Fruit fly (Drosophila melanogaster): Measurements from ENCODE around the gene Hex-t1.
A peak's percentile ranks its signal among the peaks of the same experiment; 100 is the strongest.

Gene Hex-t1

DNA sequence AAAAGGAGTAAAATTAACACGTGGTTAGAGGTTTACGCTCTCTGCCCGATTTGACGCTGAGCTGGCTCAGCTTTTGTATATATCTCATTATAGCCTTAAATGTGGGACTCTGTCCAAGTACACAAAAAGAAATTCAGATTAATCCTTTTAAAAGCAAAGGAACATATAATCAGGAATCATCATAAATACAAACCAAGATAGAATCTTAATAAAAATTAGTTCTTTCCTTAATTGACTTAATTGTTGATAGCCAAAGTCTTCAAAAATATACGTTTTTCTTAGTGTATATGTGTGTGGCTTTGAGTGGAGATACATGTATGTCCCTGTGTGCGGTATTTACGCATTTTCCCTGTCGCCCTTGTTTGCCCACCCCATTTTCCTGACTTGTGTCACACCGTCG is 45.4 kb downstream of the Hex-t1 start (continued):
- no peak for TF ChIP-seq CG14860 (GFP tag; IDR thresholded peaks at IDR 0.05; ENCODE audit: partially characterized antibody)
- TF ChIP-seq CG18619 (GFP tag; optimal IDR thresholded peaks at IDR 0.05): peak; percentile 15
- no peak for TF ChIP-seq CG1024 (GFP tag; IDR thresholded peaks at IDR 0.05)
- TF ChIP-seq CG34376 (GFP tag; optimal IDR thresholded peaks at IDR 0.05): peak; percentile 18
- no peak for TF ChIP-seq Lhr (GFP tag; optimal IDR thresholded peaks at IDR 0.05)
- TF ChIP-seq twi (tag; optimal IDR thresholded peaks at IDR 0.05): no peak
- 0 out of 2 replicates have a peak, but pooled peaks have one; percentile 32 for TF ChIP-seq CG14667 (GFP tag; IDR thresholded peaks at IDR 0.05)
- TF ChIP-seq Stat92E (GFP tag; optimal IDR thresholded peaks at IDR 0.05): no peak
- peak in 1 of 2 experiments; percentile 49 for TF ChIP-seq Hr51 (GFP tag; optimal IDR thresholded peaks at IDR 0.05)
- TF ChIP-seq CG8924 (tag; optimal IDR thresholded peaks at IDR 0.05): peak; percentile 29
- no peak for TF ChIP-seq gsb (GFP tag; IDR thresholded peaks at IDR 0.05)
- no peak for TF ChIP-seq CG15479 (GFP tag; optimal IDR thresholded peaks at IDR 0.05)
- TF ChIP-seq CG3407 (GFP tag; optimal IDR thresholded peaks at IDR 0.05): no peak
- no peak for TF ChIP-seq tx (GFP tag; optimal IDR thresholded peaks at IDR 0.05)
- TF ChIP-seq CG11696 (GFP tag; IDR thresholded peaks at IDR 0.05): no peak
- TF ChIP-seq kah (GFP tag; optimal IDR thresholded peaks at IDR 0.05): no peak
- no peak for TF ChIP-seq ap (GFP tag; IDR thresholded peaks at IDR 0.05)
- no peak for TF ChIP-seq Trl (optimal IDR thresholded peaks at IDR 0.05)
- TF ChIP-seq Trl (GFP tag; optimal IDR thresholded peaks at IDR 0.05): no peak
- TF ChIP-seq Elba2 (GFP tag; optimal IDR thresholded peaks at IDR 0.05): no peak
- TF ChIP-seq lmd (GFP tag; IDR thresholded peaks at IDR 0.05): peak; percentile 26; the same call in 1 of the 2 replicates
- no peak for TF ChIP-seq corto (GFP tag; optimal IDR thresholded peaks at IDR 0.05)
- TF ChIP-seq CG8765 (GFP tag; IDR thresholded peaks at IDR 0.05): no peak
- no peak for TF ChIP-seq Ssrp (tag; optimal IDR thresholded peaks at IDR 0.05)
- TF ChIP-seq cato (GFP tag; optimal IDR thresholded peaks at IDR 0.05; ENCODE audit: borderline replicate concordance): no peak
- TF ChIP-seq mirr (GFP tag; optimal IDR thresholded peaks at IDR 0.05): no peak
- no peak for TF ChIP-seq CG14710 (tag; optimal IDR thresholded peaks at IDR 0.05)
- no peak for TF ChIP-seq CG12071 (GFP tag; optimal IDR thresholded peaks at IDR 0.05)
- no peak for TF ChIP-seq pum (GFP tag; optimal IDR thresholded peaks at IDR 0.05)
- 0 out of 2 replicates have a peak, but pooled peaks have one; percentile 21 for TF ChIP-seq HLH3B (GFP tag; IDR thresholded peaks at IDR 0.05)
- no peak for TF ChIP-seq CG3065 (GFP tag; optimal IDR thresholded peaks at IDR 0.05)
- TF ChIP-seq CG4820 (GFP tag; optimal IDR thresholded peaks at IDR 0.05): no peak
- TF ChIP-seq Dbx (GFP tag; IDR thresholded peaks at IDR 0.05): 0 out of 3 replicates have a peak, but pooled peaks have one; percentile 56
- TF ChIP-seq CG1602 (GFP tag; optimal IDR thresholded peaks at IDR 0.05): no peak
- no peak for TF ChIP-seq tna (GFP tag; IDR thresholded peaks at IDR 0.05; ENCODE audit: partially characterized antibody)
- TF ChIP-seq Deaf1 (tag; optimal IDR thresholded peaks at IDR 0.05): no peak
- TF ChIP-seq CG14965 (GFP tag; optimal IDR thresholded peaks at IDR 0.05; ENCODE audit: borderline replicate concordance): no peak
- no peak for TF ChIP-seq vfl (GFP tag; optimal IDR thresholded peaks at IDR 0.05)
- no peak for TF ChIP-seq HLHmδ (GFP tag; optimal IDR thresholded peaks at IDR 0.05)
- TF ChIP-seq CG11504 (tag; optimal IDR thresholded peaks at IDR 0.05): peak; percentile 55
- peak; percentile 71 for TF ChIP-seq lab (GFP tag; optimal IDR thresholded peaks at IDR 0.05)
- peak; percentile 57 for TF ChIP-seq mam (GFP tag; optimal IDR thresholded peaks at IDR 0.05)
- TF ChIP-seq unpg (GFP tag; optimal IDR thresholded peaks at IDR 0.05): peak; percentile 23
- TF ChIP-seq Ptx1 (GFP tag; IDR thresholded peaks at IDR 0.05): peak; percentile 61
- no peak for TF ChIP-seq Eip74EF (GFP tag; optimal IDR thresholded peaks at IDR 0.05)
- TF ChIP-seq Awh (GFP tag; IDR thresholded peaks at IDR 0.05): no peak
- no peak for TF ChIP-seq sim (GFP tag; IDR thresholded peaks at IDR 0.05)
- TF ChIP-seq CG13424 (tag; optimal IDR thresholded peaks at IDR 0.05): peak; percentile 45
- TF ChIP-seq CG5953 (GFP tag; IDR thresholded peaks at IDR 0.05): no peak
- TF ChIP-seq crp (GFP tag; optimal IDR thresholded peaks at IDR 0.05): no peak

Data from whole organism, embryonic.